Fruit fly (Drosophila melanogaster) whole organism, embryonic: ENCODE data around the gene tbrd-1.

Source experiments
- Atf3 ChIP-seq: fragments of 200-800 bp; sonication (Bioruptor generic); optimal IDR thresholded peaks from 3 replicates; lab custom pipeline; 2016; ENCODE audit warnings: missing biosample characterization, missing genetic modification characterization
- Awh ChIP-seq: fragments of 200-800 bp; sonication (Bioruptor generic); IDR thresholded peaks from 2 replicates; pipeline ENCODE4, ENCODE4 v1.3.6; 2022; ENCODE audit warnings: missing biosample characterization, missing genetic modification characterization
- CG10147 ChIP-seq: fragments of 200-800 bp; sonication (Bioruptor generic); optimal IDR thresholded peaks from 2 replicates; lab custom pipeline; 2019; ENCODE audit warnings: missing biosample characterization, mild to moderate bottlenecking, missing genetic modification characterization, moderate library complexity
- CG10543 ChIP-seq: fragments of 200-800 bp; sonication (Bioruptor generic); optimal IDR thresholded peaks from 3 replicates; lab custom pipeline; 2017; ENCODE audit warnings: missing biosample characterization, mild to moderate bottlenecking, missing genetic modification characterization, moderate library complexity
- CG10979 ChIP-seq: fragments of 200-800 bp; sonication (Bioruptor generic); optimal IDR thresholded peaks from 2 replicates; lab custom pipeline; 2018; ENCODE audit warnings: missing biosample characterization, mild to moderate bottlenecking, missing genetic modification characterization, moderate library complexity
- CG12659 ChIP-seq: fragments of 200-800 bp; sonication (Bioruptor generic); optimal IDR thresholded peaks from 3 replicates; lab custom pipeline; 2017; ENCODE audit warnings: mild to moderate bottlenecking, missing biosample characterization, missing genetic modification reagents, missing genetic modification characterization
- CG17385 ChIP-seq: fragments of 200-800 bp; sonication (Bioruptor generic); optimal IDR thresholded peaks from 3 replicates; lab custom pipeline; 2018; ENCODE audit warnings: missing biosample characterization, mild to moderate bottlenecking, missing genetic modification characterization
- CG2129 ChIP-seq: fragments of 200-800 bp; sonication (Bioruptor generic); IDR thresholded peaks from 2 replicates; pipeline ENCODE4 v1.3.6; 2022; ENCODE audit warnings: missing biosample characterization, missing genetic modification characterization; ENCODE audit not compliant: partially characterized antibody
- CG2202 ChIP-seq: fragments of 200-800 bp; sonication (Bioruptor generic); optimal IDR thresholded peaks from 2 replicates; lab custom pipeline; 2018; ENCODE audit warnings: missing biosample characterization, mild to moderate bottlenecking, missing genetic modification characterization
- CG2678 ChIP-seq: fragments of 200-800 bp; sonication (Bioruptor generic); optimal IDR thresholded peaks from 3 replicates; lab custom pipeline; 2019; ENCODE audit warnings: missing biosample characterization, mild to moderate bottlenecking, missing genetic modification characterization, moderate library complexity
- CG2712 ChIP-seq: fragments of 200-800 bp; optimal IDR thresholded peaks from 3 replicates; lab custom pipeline; 2019; ENCODE audit warnings: missing biosample characterization, mild to moderate bottlenecking, missing genetic modification characterization, moderate library complexity
- CG3065 ChIP-seq: fragments of 200-800 bp; sonication (Bioruptor generic); optimal IDR thresholded peaks from 2 replicates; lab custom pipeline; 2016; ENCODE audit warnings: missing biosample characterization, missing genetic modification characterization
- CG31441 ChIP-seq: fragments of 200-800 bp; sonication (Bioruptor generic); IDR thresholded peaks from 2 replicates; pipeline ENCODE4 v1.3.6; 2022; ENCODE audit warnings: missing biosample characterization, missing genetic modification characterization
- CG32772 ChIP-seq: fragments of 200-800 bp; sonication (Bioruptor generic); IDR thresholded peaks from 2 replicates; pipeline ENCODE4 v1.3.6; 2022; ENCODE audit warnings: missing biosample characterization, missing genetic modification characterization
- CG33213 ChIP-seq: fragments of 200-800 bp; sonication (Bioruptor generic); optimal IDR thresholded peaks from 3 replicates; lab custom pipeline; 2016; ENCODE audit warnings: missing biosample characterization, missing genetic modification characterization
- CG34376 ChIP-seq: fragments of 200-800 bp; sonication (Bioruptor generic); optimal IDR thresholded peaks from 2 replicates; lab custom pipeline; 2018; ENCODE audit warnings: missing biosample characterization, mild to moderate bottlenecking, missing genetic modification characterization
- CG5180 ChIP-seq: fragments of 200-800 bp; sonication (Bioruptor generic); optimal IDR thresholded peaks from 3 replicates; lab custom pipeline; 2017; ENCODE audit warnings: missing biosample characterization, missing genetic modification characterization, mild to moderate bottlenecking, moderate library complexity, missing genetic modification reagents
- CG7786 ChIP-seq: fragments of 200-800 bp; sonication (Bioruptor generic); optimal IDR thresholded peaks from 2 replicates; lab custom pipeline; 2016; ENCODE audit warnings: missing biosample characterization, missing genetic modification characterization
- CG8359 ChIP-seq: fragments of 200-800 bp; sonication (Bioruptor generic); optimal IDR thresholded peaks from 2 replicates; lab custom pipeline; 2017; ENCODE audit warnings: missing biosample characterization, mild to moderate bottlenecking, missing genetic modification characterization, borderline replicate concordance
- CG9437 ChIP-seq: fragments of 200-800 bp; sonication (Bioruptor generic); optimal IDR thresholded peaks from 2 replicates; lab custom pipeline; 2018; ENCODE audit warnings: missing biosample characterization, mild to moderate bottlenecking, missing genetic modification characterization
- Doc3 ChIP-seq: fragments of 200-800 bp; sonication (Bioruptor generic); IDR thresholded peaks from 3 replicates; pipeline ENCODE4 v1.3.6; 2022; ENCODE audit warnings: missing biosample characterization, missing genetic modification characterization; ENCODE audit not compliant: partially characterized antibody
- E2f2 ChIP-seq: fragments of 200-800 bp; sonication (Bioruptor generic); IDR thresholded peaks from 2 replicates; pipeline ENCODE4 v1.3.6; 2022; ENCODE audit warnings: missing biosample characterization, missing genetic modification characterization
- HLH4C ChIP-seq: fragments of 200-800 bp; sonication (Bioruptor generic); IDR thresholded peaks from 3 replicates; pipeline ENCODE4 v1.3.6; 2022; ENCODE audit warnings: missing biosample characterization, missing genetic modification characterization; ENCODE audit not compliant: partially characterized antibody
- Hr78 ChIP-seq, 2 experiments: fragments of 200-800 bp in 1 of 2; fragments of >200 bp in 1 of 2; sonication (Bioruptor generic) in 1 of 2; optimal IDR thresholded peaks; 2 replicates each; lab custom pipeline; 2017 to 2019; ENCODE audit warnings: missing biosample characterization in 2 of 2, missing genetic modification characterization in 2 of 2, mild to moderate bottlenecking in 1 of 2, moderate library complexity in 1 of 2
- NC2α ChIP-seq: fragments of 200-800 bp; sonication (Bioruptor generic); optimal IDR thresholded peaks from 2 replicates; lab custom pipeline; 2016; ENCODE audit warnings: missing biosample characterization, missing genetic modification characterization
- NK7.1 ChIP-seq: fragments of 200-800 bp; sonication (Bioruptor generic); optimal IDR thresholded peaks from 3 replicates; lab custom pipeline; 2016; ENCODE audit warnings: missing biosample characterization, missing genetic modification characterization
- Nf-YC ChIP-seq: fragments of 200-800 bp; optimal IDR thresholded peaks from 3 replicates; lab custom pipeline; 2019; ENCODE audit warnings: missing biosample characterization, mild to moderate bottlenecking, missing genetic modification characterization, moderate library complexity
- Scr ChIP-seq: fragments of 200-800 bp; sonication (Bioruptor generic); IDR thresholded peaks from 2 replicates; pipeline ENCODE4 v1.3.6; 2022; ENCODE audit warnings: missing biosample characterization, missing genetic modification characterization; ENCODE audit not compliant: partially characterized antibody
- Xbp1 ChIP-seq: fragments of 200-800 bp; sonication (Bioruptor generic); optimal IDR thresholded peaks from 3 replicates; lab custom pipeline; 2016; ENCODE audit warnings: missing biosample characterization, mild to moderate bottlenecking, missing genetic modification characterization
- ap ChIP-seq: fragments of 200-800 bp; sonication (Bioruptor generic); IDR thresholded peaks from 2 replicates; pipeline ENCODE4 v1.3.6; 2022; ENCODE audit warnings: missing biosample characterization, missing genetic modification characterization
- bab2 ChIP-seq: fragments of 200-800 bp; sonication (Bioruptor generic); optimal IDR thresholded peaks from 2 replicates; lab custom pipeline; 2016; ENCODE audit warnings: missing biosample characterization, missing genetic modification characterization
- br ChIP-seq: fragments of >200 bp; optimal IDR thresholded peaks from 2 replicates; lab custom pipeline; 2017
- corto ChIP-seq: fragments of 200-800 bp; sonication (Bioruptor generic); optimal IDR thresholded peaks from 2 replicates; lab custom pipeline; 2016; ENCODE audit warnings: missing biosample characterization, mild to moderate bottlenecking, missing genetic modification characterization, moderate library complexity
- crol ChIP-seq: fragments of 200-800 bp; sonication (Bioruptor generic); IDR thresholded peaks from 2 replicates; pipeline ENCODE4 v1.3.6; 2022; ENCODE audit warnings: missing biosample characterization, missing genetic modification characterization
- disco-r ChIP-seq: fragments of 200-800 bp; sonication (Bioruptor generic); optimal IDR thresholded peaks from 2 replicates; lab custom pipeline; 2016; ENCODE audit warnings: missing biosample characterization, missing genetic modification characterization
- dmrt11E ChIP-seq: fragments of 200-800 bp; sonication (Bioruptor generic); optimal IDR thresholded peaks from 3 replicates; lab custom pipeline; 2018; ENCODE audit warnings: missing biosample characterization, mild to moderate bottlenecking, missing genetic modification characterization, moderate library complexity
- eyg ChIP-seq: fragments of 200-800 bp; sonication (Bioruptor generic); optimal IDR thresholded peaks from 3 replicates; lab custom pipeline; 2016; ENCODE audit warnings: missing biosample characterization, missing genetic modification characterization
- fd3F ChIP-seq: fragments of 200-800 bp; sonication (Bioruptor generic); optimal IDR thresholded peaks from 2 replicates; lab custom pipeline; 2018; ENCODE audit warnings: missing biosample characterization, mild to moderate bottlenecking, missing genetic modification characterization, moderate library complexity
- fru ChIP-seq: fragments of >200 bp; optimal IDR thresholded peaks from 2 replicates; lab custom pipeline; 2017
- gcm ChIP-seq: fragments of 200-800 bp; sonication (Bioruptor generic); optimal IDR thresholded peaks from 2 replicates; lab custom pipeline; 2019; ENCODE audit warnings: missing biosample characterization, mild to moderate bottlenecking, missing genetic modification characterization, moderate library complexity
- h ChIP-seq: fragments of >200 bp; optimal IDR thresholded peaks from 2 replicates; lab custom pipeline; 2017
- hkb ChIP-seq, 2 experiments: fragments of 200-800 bp in 1 of 2; fragments of >200 bp in 1 of 2; sonication (Bioruptor generic) in 1 of 2; IDR thresholded peaks in 1 of 2; optimal IDR thresholded peaks in 1 of 2; 2 replicates each; pipeline versions ENCODE4 v1.3.6 to Lab custom; 2017 to 2022; ENCODE audit warnings: missing biosample characterization in 1 of 2, missing genetic modification characterization in 1 of 2
- knrl ChIP-seq: fragments of 200-800 bp; sonication (Bioruptor generic); IDR thresholded peaks from 3 replicates; pipeline ENCODE4 v1.3.6; 2022; ENCODE audit warnings: missing biosample characterization, missing genetic modification characterization; ENCODE audit not compliant: partially characterized antibody
- lola ChIP-seq, 3 experiments: fragments of >200 bp in 2 of 3; fragments of 200-800 bp in 1 of 3; sonication (Bioruptor generic) in 1 of 3; optimal IDR thresholded peaks; 2 replicates each; lab custom pipeline; 2017 to 2019; ENCODE audit warnings: missing biosample characterization in 3 of 3, missing genetic modification characterization in 3 of 3, mild to moderate bottlenecking in 1 of 3, moderate library complexity in 1 of 3
- mam ChIP-seq: fragments of 200-800 bp; sonication (Bioruptor generic); optimal IDR thresholded peaks from 3 replicates; lab custom pipeline; 2016; ENCODE audit warnings: missing biosample characterization, missing genetic modification characterization
- phol ChIP-seq: fragments of 200-800 bp; sonication (Bioruptor generic); optimal IDR thresholded peaks from 3 replicates; lab custom pipeline; 2018; ENCODE audit warnings: missing biosample characterization, mild to moderate bottlenecking, missing genetic modification characterization, moderate library complexity
- sens ChIP-seq: fragments of 200-800 bp; sonication (Bioruptor generic); peaks from one replicate; lab custom pipeline; 2016; ENCODE audit warnings: missing biosample characterization, missing genetic modification characterization
- sisA ChIP-seq: fragments of 200-800 bp; sonication (Bioruptor generic); IDR thresholded peaks from 2 replicates; pipeline ENCODE4 v1.3.6; 2022; ENCODE audit warnings: missing biosample characterization, missing genetic modification characterization
- tap ChIP-seq: fragments of 200-800 bp; optimal IDR thresholded peaks from 3 replicates; lab custom pipeline; 2019; ENCODE audit warnings: missing biosample characterization, mild to moderate bottlenecking, missing genetic modification characterization, moderate library complexity

Gene tbrd-1

dm6 chr3R:23931095-23931728, 37.9 kb upstream of the tbrd-1 start, which contains the start of the genes Rpt2 and CG13599 (continued):
- TF ChIP-seq Hr78 (GFP tag; optimal IDR thresholded peaks at IDR 0.05; lab: Kevin White, UChicago) (no peak), h (lab: Kevin White, UChicago) (no peak), CG2129 (GFP tag; lab: Robert Waterston, UW) (no peak), fd3F (no peak), sisA (GFP tag; lab: Robert Waterston, UW) (no peak), dmrt11E (tag; lab: Kevin White, UChicago) (peak; percentile 17), CG12659 (GFP tag; lab: Kevin White, UChicago) (peak; percentile 70), CG7786 (GFP tag; lab: Kevin White, UChicago) (no peak), gcm (GFP tag; lab: Kevin White, UChicago) (peak; percentile 11), NC2α (GFP tag; lab: Kevin White, UChicago) (no peak), E2f2 (GFP tag; lab: Robert Waterston, UW) (peak; percentile 91), Scr (peak; percentile 60), CG32772 (GFP tag; lab: Robert Waterston, UW) (no peak), CG10543 (GFP tag; lab: Kevin White, UChicago) (no peak), sens (GFP tag; lab: Kevin White, UChicago) (peak; percentile 12), Atf3 (no peak), Awh (GFP tag; lab: Robert Waterston, UW) (no peak), CG10979 (tag; lab: Kevin White, UChicago) (peak; percentile 32), CG34376 (GFP tag; lab: Kevin White, UChicago) (peak; percentile 9), CG5180 (GFP tag; lab: Kevin White, UChicago) (no peak), CG17385 (peak; percentile 27), HLH4C (peak; percentile 45; the same call in 1 of the 3 replicates), CG9437 (no peak), Xbp1 (GFP tag; lab: Kevin White, UChicago) (peak; percentile 22), phol (tag; lab: Kevin White, UChicago) (peak; percentile 58), CG2712 (tag; lab: Kevin White, UChicago) (peak; percentile 46), CG2678 (tag; lab: Kevin White, UChicago) (no peak), CG3065 (GFP tag; lab: Kevin White, UChicago) (no peak), NK7.1 (GFP tag; lab: Kevin White, UChicago) (no peak), CG31441 (peak; percentile 78), corto (GFP tag; lab: Kevin White, UChicago) (no peak), fru (lab: Kevin White, UChicago) (no peak), disco-r (GFP tag; lab: Kevin White, UChicago) (no peak), CG8359 (GFP tag; lab: Kevin White, UChicago) (no peak), tap (tag; lab: Kevin White, UChicago) (no peak), CG2202 (tag; lab: Kevin White, UChicago) (no peak), br (lab: Kevin White, UChicago) (no peak), crol (GFP tag; lab: Robert Waterston, UW) (no peak), lola (GFP tag; optimal IDR thresholded peaks at IDR 0.05; lab: Kevin White, UChicago) (peak in 1 of 3 experiments; percentile 22), eyg (GFP tag; lab: Kevin White, UChicago) (no peak), CG33213 (peak; percentile 33), Nf-YC (tag; lab: Kevin White, UChicago) (peak; percentile 24), ap (GFP tag; lab: Robert Waterston, UW) (no peak), knrl (GFP tag; lab: Robert Waterston, UW) (peak; percentile 52; the same call in 1 of the 3 replicates), mam (GFP tag; lab: Kevin White, UChicago) (peak; percentile 27), hkb (optimal IDR thresholded peaks at IDR 0.05; lab: Kevin White, UChicago) (peak; percentile 82), hkb (GFP tag; IDR thresholded peaks at IDR 0.05; lab: Robert Waterston, UW) (no peak), CG10147 (GFP tag; lab: Kevin White, UChicago) (no peak), bab2 (GFP tag; lab: Kevin White, UChicago) (peak; percentile 6), Doc3 (GFP tag; lab: Robert Waterston, UW) (peak; percentile 40; the same call in 1 of the 3 replicates)
